Fruit fly (Drosophila melanogaster) whole organism, embryonic: ENCODE results near the gene Dscam3.

Source experiments
- CG11085 ChIP-seq: fragments of 200-800 bp; sonication (Bioruptor generic); IDR thresholded peaks from 2 replicates; pipeline ENCODE4 v1.3.6; 2022; ENCODE audit warnings: missing biosample characterization, missing genetic modification characterization
- CG11504 ChIP-seq: fragments of 200-800 bp; sonication (Bioruptor generic); optimal IDR thresholded peaks from 3 replicates; lab custom pipeline; 2019; ENCODE audit warnings: missing biosample characterization, mild to moderate bottlenecking, missing genetic modification characterization, moderate library complexity
- CG13287 ChIP-seq: fragments of 200-800 bp; sonication (Bioruptor generic); IDR thresholded peaks from 2 replicates; pipeline ENCODE4 v1.3.6; 2022; ENCODE audit warnings: missing biosample characterization, missing genetic modification characterization; ENCODE audit not compliant: partially characterized antibody
- CG13424 ChIP-seq: fragments of 200-800 bp; sonication (Bioruptor generic); optimal IDR thresholded peaks from 2 replicates; lab custom pipeline; 2019; ENCODE audit warnings: missing biosample characterization, mild to moderate bottlenecking, missing genetic modification characterization, moderate library complexity
- CG1603 ChIP-seq: fragments of 200-800 bp; sonication (Bioruptor generic); optimal IDR thresholded peaks from 2 replicates; lab custom pipeline; 2019; ENCODE audit warnings: missing biosample characterization, mild to moderate bottlenecking, missing genetic modification characterization, moderate library complexity
- CG18011 ChIP-seq: fragments of 200-800 bp; sonication (Bioruptor generic); optimal IDR thresholded peaks from 2 replicates; lab custom pipeline; 2017; ENCODE audit warnings: missing biosample characterization, missing genetic modification characterization, mild to moderate bottlenecking, moderate library complexity, missing genotype
- CG2116 ChIP-seq: fragments of 200-800 bp; sonication (Bioruptor generic); optimal IDR thresholded peaks from 3 replicates; lab custom pipeline; 2018; ENCODE audit warnings: missing biosample characterization, mild to moderate bottlenecking, missing genetic modification characterization
- CG2199 ChIP-seq: fragments of 200-800 bp; sonication (Bioruptor generic); IDR thresholded peaks from 3 replicates; pipeline ENCODE4 v1.3.6; 2022; ENCODE audit warnings: missing biosample characterization, missing genetic modification characterization
- CG2875 ChIP-seq: fragments of 200-800 bp; sonication (Bioruptor generic); optimal IDR thresholded peaks from 2 replicates; lab custom pipeline; 2017; ENCODE audit warnings: missing biosample characterization, mild to moderate bottlenecking, missing genetic modification characterization, missing genetic modification reagents
- CG3065 ChIP-seq: fragments of 200-800 bp; sonication (Bioruptor generic); optimal IDR thresholded peaks from 2 replicates; lab custom pipeline; 2016; ENCODE audit warnings: missing biosample characterization, missing genetic modification characterization
- CG31365 ChIP-seq: fragments of 200-800 bp; sonication (Bioruptor generic); optimal IDR thresholded peaks from 2 replicates; lab custom pipeline; 2018; ENCODE audit warnings: missing biosample characterization, mild to moderate bottlenecking, missing genetic modification characterization
- CG34376 ChIP-seq: fragments of 200-800 bp; sonication (Bioruptor generic); optimal IDR thresholded peaks from 2 replicates; lab custom pipeline; 2018; ENCODE audit warnings: missing biosample characterization, mild to moderate bottlenecking, missing genetic modification characterization
- CG3838 ChIP-seq: fragments of 200-800 bp; sonication (Bioruptor generic); optimal IDR thresholded peaks from 3 replicates; lab custom pipeline; 2016; ENCODE audit warnings: missing biosample characterization, missing genetic modification characterization
- CG6791 ChIP-seq: fragments of 200-800 bp; sonication (Bioruptor generic); IDR thresholded peaks from 3 replicates; pipeline ENCODE4 v1.3.6; 2022; ENCODE audit warnings: missing biosample characterization, missing genetic modification characterization; ENCODE audit not compliant: partially characterized antibody
- CG6813 ChIP-seq: fragments of 200-800 bp; sonication (Bioruptor generic); optimal IDR thresholded peaks from 2 replicates; lab custom pipeline; 2017; ENCODE audit warnings: missing biosample characterization, missing genetic modification characterization, mild to moderate bottlenecking, moderate library complexity, missing genetic modification reagents
- CG7786 ChIP-seq: fragments of 200-800 bp; sonication (Bioruptor generic); optimal IDR thresholded peaks from 2 replicates; lab custom pipeline; 2016; ENCODE audit warnings: missing biosample characterization, missing genetic modification characterization
- CG7839 ChIP-seq: fragments of 200-800 bp; sonication (Bioruptor generic); optimal IDR thresholded peaks from 3 replicates; lab custom pipeline; 2018; ENCODE audit warnings: missing biosample characterization, mild to moderate bottlenecking, missing genetic modification characterization, moderate library complexity
- CG8944 ChIP-seq: fragments of 200-800 bp; sonication (Bioruptor generic); optimal IDR thresholded peaks from 3 replicates; lab custom pipeline; 2016; ENCODE audit warnings: missing biosample characterization, missing genetic modification characterization
- CTCF ChIP-seq: fragments of 200-800 bp; sonication (Bioruptor generic); optimal IDR thresholded peaks from 2 replicates; lab custom pipeline; 2017; ENCODE audit warnings: missing biosample characterization, mild to moderate bottlenecking, missing genetic modification characterization, moderate library complexity
- CoRest ChIP-seq: fragments of 200-800 bp; sonication (Bioruptor generic); optimal IDR thresholded peaks from 3 replicates; lab custom pipeline; 2018; ENCODE audit warnings: missing biosample characterization, mild to moderate bottlenecking, missing genetic modification characterization, moderate library complexity
- Dek ChIP-seq: fragments of 200-800 bp; sonication (Bioruptor generic); optimal IDR thresholded peaks from 3 replicates; lab custom pipeline; 2019; ENCODE audit warnings: missing biosample characterization, mild to moderate bottlenecking, missing genetic modification characterization, moderate library complexity
- Dll ChIP-seq: fragments of 200-800 bp; sonication (Bioruptor generic); IDR thresholded peaks from 4 replicates; pipeline ENCODE4 v1.3.6; 2022; ENCODE audit warnings: missing biosample characterization, missing genetic modification characterization; ENCODE audit not compliant: partially characterized antibody
- Gug ChIP-seq: fragments of 200-800 bp; sonication (Bioruptor generic); IDR thresholded peaks from 4 replicates; pipeline ENCODE4 v1.3.6; 2022; ENCODE audit warnings: missing biosample characterization, missing genetic modification characterization
- HmgZ ChIP-seq: fragments of 200-800 bp; sonication (Bioruptor generic); optimal IDR thresholded peaks from 2 replicates; lab custom pipeline; 2018; ENCODE audit warnings: missing biosample characterization, mild to moderate bottlenecking, missing genetic modification characterization
- Hmr ChIP-seq: fragments of 200-800 bp; sonication (Bioruptor generic); optimal IDR thresholded peaks from 3 replicates; lab custom pipeline; 2017; ENCODE audit warnings: mild to moderate bottlenecking, missing biosample characterization, missing genetic modification reagents, missing genetic modification characterization
- Hr3 ChIP-seq: fragments of 200-800 bp; sonication (Bioruptor generic); optimal IDR thresholded peaks from 3 replicates; lab custom pipeline; 2016; ENCODE audit warnings: missing biosample characterization, missing genetic modification characterization
- Opbp ChIP-seq: fragments of 200-800 bp; sonication (Bioruptor generic); IDR thresholded peaks from 3 replicates; pipeline ENCODE4 v1.3.6; 2022; ENCODE audit warnings: missing biosample characterization, missing genetic modification characterization; ENCODE audit not compliant: partially characterized antibody
- Vsx1 ChIP-seq: fragments of 200-800 bp; sonication (Bioruptor generic); optimal IDR thresholded peaks from 2 replicates; lab custom pipeline; 2017; ENCODE audit warnings: missing biosample characterization, mild to moderate bottlenecking, missing genetic modification characterization, missing genetic modification reagents
- amos ChIP-seq: fragments of 200-800 bp; sonication (Bioruptor generic); IDR thresholded peaks from 2 replicates; pipeline ENCODE4 v1.3.6; 2022; ENCODE audit warnings: missing biosample characterization, missing genetic modification characterization; ENCODE audit not compliant: partially characterized antibody
- aop ChIP-seq: fragments of 200-800 bp; sonication (Bioruptor generic); IDR thresholded peaks from 2 replicates; pipeline ENCODE4 v1.3.6; 2022; ENCODE audit warnings: missing biosample characterization, missing genetic modification characterization
- bab2 ChIP-seq: fragments of 200-800 bp; sonication (Bioruptor generic); optimal IDR thresholded peaks from 2 replicates; lab custom pipeline; 2016; ENCODE audit warnings: missing biosample characterization, missing genetic modification characterization
- bcd ChIP-seq: fragments of 200-800 bp; sonication (Bioruptor generic); optimal IDR thresholded peaks from 2 replicates; lab custom pipeline; 2017; ENCODE audit warnings: missing biosample characterization, mild to moderate bottlenecking, missing genetic modification characterization
- crc ChIP-seq: fragments of 200-800 bp; sonication (Bioruptor generic); optimal IDR thresholded peaks from 2 replicates; lab custom pipeline; 2016; ENCODE audit warnings: missing biosample characterization, missing genetic modification characterization
- disco-r ChIP-seq: fragments of 200-800 bp; sonication (Bioruptor generic); optimal IDR thresholded peaks from 2 replicates; lab custom pipeline; 2016; ENCODE audit warnings: missing biosample characterization, missing genetic modification characterization
- eve ChIP-seq, 2 experiments: fragments of >200 bp; optimal IDR thresholded peaks; 2 replicates each; lab custom pipeline; 2017; ENCODE audit warnings: missing biosample characterization in 2 of 2, missing genetic modification characterization in 2 of 2
- fd96Cb ChIP-seq: fragments of 200-800 bp; sonication (Bioruptor generic); optimal IDR thresholded peaks from 2 replicates; lab custom pipeline; 2018; ENCODE audit warnings: missing biosample characterization, mild to moderate bottlenecking, missing genetic modification characterization, moderate library complexity
- ftz-f1 ChIP-seq: fragments of 200-800 bp; sonication (Bioruptor generic); optimal IDR thresholded peaks from 2 replicates; lab custom pipeline; 2016; ENCODE audit warnings: missing biosample characterization, missing genetic modification characterization
- gcm ChIP-seq: fragments of 200-800 bp; sonication (Bioruptor generic); optimal IDR thresholded peaks from 2 replicates; lab custom pipeline; 2019; ENCODE audit warnings: missing biosample characterization, mild to moderate bottlenecking, missing genetic modification characterization, moderate library complexity
- gcm2 ChIP-seq: fragments of 200-800 bp; sonication (Bioruptor generic); optimal IDR thresholded peaks from 2 replicates; lab custom pipeline; 2016; ENCODE audit warnings: missing biosample characterization, missing genetic modification characterization
- gro ChIP-seq: fragments of 200-800 bp; sonication (Bioruptor generic); optimal IDR thresholded peaks from 2 replicates; lab custom pipeline; 2016; ENCODE audit warnings: missing biosample characterization, missing genetic modification characterization
- hb ChIP-seq: fragments of 200-800 bp; sonication (Bioruptor generic); IDR thresholded peaks from 3 replicates; pipeline ENCODE4 v1.3.6; 2022; ENCODE audit warnings: missing biosample characterization, missing genetic modification characterization; ENCODE audit not compliant: partially characterized antibody
- her ChIP-seq: fragments of 200-800 bp; sonication (Bioruptor generic); optimal IDR thresholded peaks from 2 replicates; lab custom pipeline; 2016; ENCODE audit warnings: missing biosample characterization, missing genetic modification characterization
- hkb ChIP-seq, 2 experiments: fragments of 200-800 bp in 1 of 2; fragments of >200 bp in 1 of 2; sonication (Bioruptor generic) in 1 of 2; IDR thresholded peaks in 1 of 2; optimal IDR thresholded peaks in 1 of 2; 2 replicates each; pipeline versions ENCODE4 v1.3.6 to Lab custom; 2017 to 2022; ENCODE audit warnings: missing biosample characterization in 1 of 2, missing genetic modification characterization in 1 of 2
- pan ChIP-seq, 4 experiments: fragments of >200 bp in 3 of 4; fragments of 200-800 bp in 1 of 4; sonication (Bioruptor generic) in 1 of 4; optimal IDR thresholded peaks in 3 of 4; IDR thresholded peaks in 1 of 4; 2 replicates each; pipeline versions ENCODE4 v1.3.6 to Lab custom; 2017 to 2022; ENCODE audit warnings: missing biosample characterization in 2 of 4, missing genetic modification characterization in 2 of 4, mixed read lengths in 1 of 4
- pb ChIP-seq: fragments of 200-800 bp; sonication (Bioruptor generic); optimal IDR thresholded peaks from 3 replicates; lab custom pipeline; 2016; ENCODE audit warnings: missing biosample characterization, missing genetic modification characterization
- pfk ChIP-seq: fragments of 200-800 bp; sonication (Bioruptor generic); optimal IDR thresholded peaks from 2 replicates; lab custom pipeline; 2018; ENCODE audit warnings: missing biosample characterization, mild to moderate bottlenecking, missing genetic modification characterization, moderate library complexity
- repo ChIP-seq: fragments of 200-800 bp; sonication (Bioruptor generic); optimal IDR thresholded peaks from 2 replicates; lab custom pipeline; 2016; ENCODE audit warnings: missing biosample characterization, missing genetic modification characterization
- stc ChIP-seq: fragments of 200-800 bp; sonication (Bioruptor generic); IDR thresholded peaks from 2 replicates; pipeline ENCODE4 v1.3.6; 2022; ENCODE audit warnings: missing biosample characterization, missing genetic modification characterization
- wek ChIP-seq: fragments of 200-800 bp; sonication (Bioruptor generic); optimal IDR thresholded peaks from 3 replicates; lab custom pipeline; 2018; ENCODE audit warnings: missing biosample characterization, mild to moderate bottlenecking, missing genetic modification characterization, moderate library complexity
- zen ChIP-seq: fragments of 200-800 bp; sonication (Bioruptor generic); optimal IDR thresholded peaks from 3 replicates; lab custom pipeline; 2018; ENCODE audit warnings: missing biosample characterization, mild to moderate bottlenecking, missing genetic modification characterization, moderate library complexity

Gene Dscam3

dm6 chr3R:17449402-17449801 is 56.1 kb downstream of the Dscam3 start (continued):
- TF ChIP-seq fd96Cb (tag; lab: Kevin White, UChicago) = no peak
- peak; percentile 69; the same call in 2 of the 3 replicates for TF ChIP-seq Opbp (GFP tag; lab: Robert Waterston, UW)
- no peak for TF ChIP-seq gcm (GFP tag; lab: Kevin White, UChicago)
- no peak for TF ChIP-seq Gug (GFP tag; lab: Robert Waterston, UW)
- TF ChIP-seq CG7839 (tag; lab: Kevin White, UChicago) = no peak
- no peak for TF ChIP-seq gcm2 (GFP tag; lab: Kevin White, UChicago)
- no peak for TF ChIP-seq her (GFP tag; lab: Kevin White, UChicago)
- TF ChIP-seq CG2116 (GFP tag; lab: Kevin White, UChicago) = peak; percentile 14
- peak; percentile 46 for TF ChIP-seq CG11504 (tag; lab: Kevin White, UChicago)
- no peak for TF ChIP-seq CG3065 (GFP tag; lab: Kevin White, UChicago)
- no peak for TF ChIP-seq pfk (GFP tag; lab: Kevin White, UChicago)
- TF ChIP-seq CG3838 (GFP tag; lab: Kevin White, UChicago) = no peak
- peak; percentile 10 for TF ChIP-seq HmgZ (tag; lab: Kevin White, UChicago)
- TF ChIP-seq stc (GFP tag; lab: Robert Waterston, UW) = no peak
- TF ChIP-seq CG31365 (tag; lab: Kevin White, UChicago) = peak; percentile 97
- no peak for TF ChIP-seq CG13424
- TF ChIP-seq crc (GFP tag; lab: Kevin White, UChicago) = no peak
- no peak for TF ChIP-seq CG11085 (GFP tag; lab: Robert Waterston, UW)
- TF ChIP-seq pb (GFP tag; lab: Kevin White, UChicago) = no peak
- no peak for TF ChIP-seq CG34376 (GFP tag; lab: Kevin White, UChicago)
- TF ChIP-seq CG13287 (GFP tag; lab: Robert Waterston, UW) = no peak
- no peak for TF ChIP-seq CG18011 (GFP tag; lab: Kevin White, UChicago)
- peak; percentile 21 for TF ChIP-seq CG1603
- peak; percentile 12 for TF ChIP-seq CoRest
- no peak for TF ChIP-seq CG2199
- no peak for TF ChIP-seq Dek (tag; lab: Kevin White, UChicago)
- TF ChIP-seq Vsx1 (GFP tag; lab: Kevin White, UChicago) = no peak
- TF ChIP-seq CG2875 = no peak
- no peak for TF ChIP-seq eve (GFP tag; optimal IDR thresholded peaks at IDR 0.05; lab: Kevin White, UChicago)
- peak; percentile 51; the same call in 2 of the 3 replicates for TF ChIP-seq hb (GFP tag; lab: Robert Waterston, UW)
- no peak for TF ChIP-seq bab2
- TF ChIP-seq Hmr (GFP tag; lab: Kevin White, UChicago) = no peak
- no peak for TF ChIP-seq disco-r
- TF ChIP-seq zen = no peak
- no peak for TF ChIP-seq hkb (optimal IDR thresholded peaks at IDR 0.05; lab: Kevin White, UChicago)
- no peak for TF ChIP-seq hkb (GFP tag; IDR thresholded peaks at IDR 0.05; lab: Robert Waterston, UW)
- no peak for TF ChIP-seq CG8944 (GFP tag; lab: Kevin White, UChicago)
- peak; percentile 4 for TF ChIP-seq Hr3 (GFP tag; lab: Kevin White, UChicago)
- no peak for TF ChIP-seq Dll (GFP tag; lab: Robert Waterston, UW)
- TF ChIP-seq repo = no peak
- TF ChIP-seq amos (GFP tag; lab: Robert Waterston, UW) = peak; percentile 62
- no peak for TF ChIP-seq ftz-f1
- no peak for TF ChIP-seq pan (optimal IDR thresholded peaks at IDR 0.05; lab: Kevin White, UChicago)
- no peak for TF ChIP-seq pan (GFP tag; optimal IDR thresholded peaks at IDR 0.05 in 1 of 2, IDR thresholded peaks at IDR 0.05 in 1 of 2)
- no peak for TF ChIP-seq wek
- TF ChIP-seq gro (GFP tag; lab: Kevin White, UChicago) = no peak
- TF ChIP-seq CG7786 (GFP tag; lab: Kevin White, UChicago) = no peak
- peak; percentile 19 for TF ChIP-seq bcd (GFP tag; lab: Kevin White, UChicago)
- TF ChIP-seq CG6791 (GFP tag; lab: Robert Waterston, UW) = peak; percentile 69
- peak; percentile 95 for TF ChIP-seq CTCF (GFP tag; lab: Kevin White, UChicago)
- no peak for TF ChIP-seq aop (GFP tag; lab: Robert Waterston, UW)
- no peak for TF ChIP-seq CG6813 (GFP tag; lab: Kevin White, UChicago)
